Fruit fly (Drosophila melanogaster) whole organism, embryonic: Measurements from ENCODE around the gene Clbn.

Source experiments
- CG14965 ChIP-seq: fragments of 200-800 bp; sonication (Bioruptor generic); optimal IDR thresholded peaks from 2 replicates; lab custom pipeline; 2016; ENCODE audit warnings: missing biosample characterization, missing genetic modification characterization, borderline replicate concordance
- Vsx1 ChIP-seq: fragments of 200-800 bp; sonication (Bioruptor generic); optimal IDR thresholded peaks from 2 replicates; lab custom pipeline; 2017; ENCODE audit warnings: missing biosample characterization, mild to moderate bottlenecking, missing genetic modification characterization, missing genetic modification reagents
- hb ChIP-seq: fragments of 200-800 bp; sonication (Bioruptor generic); IDR thresholded peaks from 3 replicates; pipeline ENCODE4 v1.3.6; 2022; ENCODE audit warnings: missing biosample characterization, missing genetic modification characterization; ENCODE audit not compliant: partially characterized antibody
- pb ChIP-seq: fragments of 200-800 bp; sonication (Bioruptor generic); optimal IDR thresholded peaks from 3 replicates; lab custom pipeline; 2016; ENCODE audit warnings: missing biosample characterization, missing genetic modification characterization
- ranshi ChIP-seq: fragments of 200-800 bp; sonication (Bioruptor generic); IDR thresholded peaks from 2 replicates; pipeline ENCODE4 v1.3.6; 2022; ENCODE audit warnings: missing biosample characterization, missing genetic modification characterization

The Clbn gene

dm6 chr3R:25178521-25178920 lies 51.2 kb downstream of the Clbn start (continued):
- no peak for TF ChIP-seq CG14965 (GFP tag; lab: Kevin White, UChicago)
- no peak for TF ChIP-seq pb
- peak; percentile 64; the same call in 1 of the 2 replicates for TF ChIP-seq ranshi (GFP tag; lab: Robert Waterston, UW)
- TF ChIP-seq Vsx1 = no peak
- no peak for TF ChIP-seq hb
- TF ChIP-seq, all 482 proteins: peak for 243
